Worm (Caenorhabditis elegans) whole organism, early embryonic: ENCODE measurements around the gene K08D8.4.

Experiments used
- aly-1 ChIP-seq: sonication (generic microtip); optimal IDR thresholded peaks from 2 replicates; lab custom pipeline; 2016; ENCODE audit warnings: missing genetic modification characterization, missing compliant biosample characterization
- flt-1 ChIP-seq: fragments of 200-800 bp; sonication (Bioruptor generic); IDR thresholded peaks from 2 replicates; pipeline ENCODE4 v1.3.6; 2022; ENCODE audit warnings: missing genetic modification characterization, missing compliant biosample characterization
- scrt-1 ChIP-seq: fragments of 200-800 bp; sonication (Bioruptor generic); IDR thresholded peaks from 2 replicates; pipeline ENCODE4 v1.3.6; 2022; ENCODE audit warnings: missing genetic modification characterization, missing compliant biosample characterization
- sea-1 ChIP-seq: fragments of 200-800 bp; sonication (Bioruptor generic); conservative IDR thresholded peaks from 2 replicates; pipeline ENCODE4 v1.3.6; 2022; ENCODE audit warnings: missing genetic modification characterization, missing compliant biosample characterization
- tbx-11 ChIP-seq: fragments of 200-800 bp; sonication (Bioruptor generic); IDR thresholded peaks from 2 replicates; pipeline ENCODE4 v1.3.6; 2022; ENCODE audit warnings: missing genetic modification characterization, missing compliant biosample characterization

DNA sequence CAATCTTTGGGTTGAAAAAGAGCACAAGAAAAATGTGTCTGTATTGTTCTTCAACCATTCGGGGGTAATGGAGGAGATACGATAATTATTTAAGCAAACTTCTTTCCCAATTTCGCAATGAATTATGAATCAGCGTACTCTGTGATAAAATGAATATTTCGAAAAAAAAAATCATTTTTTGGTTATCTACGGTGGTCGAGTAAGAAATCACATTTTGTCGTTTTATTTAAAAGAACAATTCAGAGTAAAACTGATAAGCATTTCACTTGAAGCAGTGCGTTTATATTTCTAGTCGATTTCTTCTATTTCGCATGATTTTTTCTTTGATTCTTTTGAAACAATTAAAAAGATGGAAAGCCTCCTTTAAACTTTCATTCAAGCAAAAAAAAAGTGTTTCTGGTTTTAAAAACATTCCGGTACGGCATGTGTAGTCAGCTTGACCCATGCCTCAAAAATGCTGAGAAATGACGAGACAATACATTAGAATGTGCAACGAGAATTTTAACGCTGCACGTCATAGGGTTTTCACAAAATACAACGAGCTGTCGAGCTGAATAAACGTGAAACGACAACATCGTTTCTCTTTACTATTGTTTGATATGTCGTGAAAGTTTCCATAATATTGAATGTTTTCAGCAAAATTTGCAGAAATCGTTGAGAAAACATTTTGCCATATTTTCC, 7.2 kb downstream of the K08D8.4 start, which contains the start of gene K08D8.2:
- no peak for TF ChIP-seq scrt-1 (GFP tag; lab: Robert Waterston, UW)
- TF ChIP-seq sea-1 (GFP tag; lab: Robert Waterston, UW) = no peak
- no peak for TF ChIP-seq flt-1 (GFP tag; lab: Robert Waterston, UW)
- TF ChIP-seq aly-1 (tag; lab: Kevin White, UChicago) = no peak
- no peak for TF ChIP-seq tbx-11 (GFP tag; lab: Robert Waterston, UW)
